Worm (Caenorhabditis elegans) whole organism, mixed stage, embryonic: ENCODE results near the gene C29H12.2.

ENCODE experiments used
- M03D4.4 ChIP-seq: sonication (generic microtip); optimal IDR thresholded peaks from 2 replicates; lab custom pipeline; 2017; ENCODE audit warnings: mild to moderate bottlenecking, missing genetic modification characterization, missing compliant biosample characterization
- blmp-1 ChIP-seq: fragments of 150-350 bp; optimal IDR thresholded peaks from 2 replicates; lab custom pipeline; 2014; ENCODE audit warnings: missing biosample characterization, missing genetic modification characterization
- ceh-39 ChIP-seq: fragments of 150-350 bp; optimal IDR thresholded peaks from 2 replicates; lab custom pipeline; 2014; ENCODE audit warnings: missing biosample characterization, missing genetic modification characterization
- ceh-43 ChIP-seq: fragments of 200-800 bp; sonication (Bioruptor generic); optimal IDR thresholded peaks from 2 replicates; lab custom pipeline; 2018; ENCODE audit warnings: mild to moderate bottlenecking, missing genetic modification characterization, moderate library complexity, missing compliant biosample characterization
- ceh-83 ChIP-seq: fragments of 200-800 bp; sonication (Bioruptor generic); optimal IDR thresholded peaks from 2 replicates; lab custom pipeline; 2018; ENCODE audit warnings: mild to moderate bottlenecking, missing genetic modification characterization, missing compliant biosample characterization
- ces-1 ChIP-seq: fragments of 150-350 bp; optimal IDR thresholded peaks from 2 replicates; lab custom pipeline; 2014; ENCODE audit warnings: missing biosample characterization, missing genetic modification reagents, missing genetic modification characterization
- cnd-1 ChIP-seq: fragments of 200-800 bp; sonication (Bioruptor generic); optimal IDR thresholded peaks from 2 replicates; lab custom pipeline; 2018; ENCODE audit warnings: mild to moderate bottlenecking, missing genetic modification characterization, missing compliant biosample characterization
- drap-1 ChIP-seq: fragments of 200-800 bp; sonication (Bioruptor generic); optimal IDR thresholded peaks from 3 replicates; lab custom pipeline; 2018; ENCODE audit warnings: mild to moderate bottlenecking, missing genetic modification characterization, missing compliant biosample characterization
- elt-1 ChIP-seq: sonication (generic microtip); optimal IDR thresholded peaks from 2 replicates; lab custom pipeline; 2017; ENCODE audit warnings: missing genetic modification characterization, mild to moderate bottlenecking, missing compliant biosample characterization, antibody characterized with exemption, moderate library complexity, borderline replicate concordance; ENCODE audit not compliant: insufficient read depth
- elt-3 ChIP-seq: fragments of 150-350 bp; optimal IDR thresholded peaks from 2 replicates; lab custom pipeline; 2014; ENCODE audit warnings: missing biosample characterization, missing genetic modification characterization
- ham-2 ChIP-seq: fragments of 200-800 bp; sonication (Bioruptor generic); optimal IDR thresholded peaks from 2 replicates; lab custom pipeline; 2018; ENCODE audit warnings: mild to moderate bottlenecking, missing genetic modification characterization, missing compliant biosample characterization
- hlh-1 ChIP-seq: fragments of 150-350 bp; optimal IDR thresholded peaks from 2 replicates; lab custom pipeline; 2014; ENCODE audit warnings: missing biosample characterization, missing genetic modification reagents, missing genetic modification characterization
- lin-13 ChIP-seq: fragments of 150-350 bp; optimal IDR thresholded peaks from 2 replicates; lab custom pipeline; 2014; ENCODE audit warnings: missing biosample characterization, missing genetic modification characterization
- lin-32 ChIP-seq: fragments of 200-800 bp; sonication (Bioruptor generic); optimal IDR thresholded peaks from 2 replicates; lab custom pipeline; 2018; ENCODE audit warnings: mild to moderate bottlenecking, missing genetic modification characterization, missing compliant biosample characterization
- mab-5 ChIP-seq: fragments of 150-350 bp; optimal IDR thresholded peaks from 2 replicates; lab custom pipeline; 2014; ENCODE audit warnings: missing biosample characterization, missing genetic modification characterization
- mep-1 ChIP-seq: fragments of 150-350 bp; optimal IDR thresholded peaks from 2 replicates; lab custom pipeline; 2017; ENCODE audit warnings: missing biosample characterization, missing genetic modification reagents, missing genetic modification characterization, inconsistent platforms
- mls-2 ChIP-seq: sonication (generic microtip); optimal IDR thresholded peaks from 2 replicates; lab custom pipeline; 2016; ENCODE audit warnings: mild to moderate bottlenecking, missing genetic modification characterization, moderate library complexity, missing compliant biosample characterization
- nhr-12 ChIP-seq: fragments of 150-350 bp; optimal IDR thresholded peaks from 2 replicates; lab custom pipeline; 2014; ENCODE audit warnings: missing biosample characterization, missing genetic modification characterization
- nhr-2 ChIP-seq: fragments of 150-350 bp; optimal IDR thresholded peaks from 2 replicates; lab custom pipeline; 2014; ENCODE audit warnings: missing biosample characterization, missing genetic modification characterization
- nhr-237 ChIP-seq: fragments of 150-350 bp; optimal IDR thresholded peaks from 2 replicates; lab custom pipeline; 2014; ENCODE audit warnings: missing biosample characterization, missing genetic modification characterization
- nhr-28 ChIP-seq: fragments of 150-350 bp; optimal IDR thresholded peaks from 2 replicates; lab custom pipeline; 2014; ENCODE audit warnings: missing biosample characterization, missing genetic modification characterization
- nhr-76 ChIP-seq: sonication (generic microtip); optimal IDR thresholded peaks from 2 replicates; lab custom pipeline; 2017; ENCODE audit warnings: missing biosample characterization, missing genetic modification characterization
- pha-4 ChIP-seq: fragments of 150-350 bp; optimal IDR thresholded peaks from 2 replicates; lab custom pipeline; 2018; ENCODE audit warnings: missing biosample characterization, missing genetic modification reagents, missing genetic modification characterization
- sem-2 ChIP-seq: fragments of 200-800 bp; sonication (Bioruptor generic); optimal IDR thresholded peaks from 2 replicates; lab custom pipeline; 2018; ENCODE audit warnings: mild to moderate bottlenecking, missing genetic modification characterization, missing compliant biosample characterization
- snpc-4 ChIP-seq: fragments of 150-350 bp; optimal IDR thresholded peaks from 2 replicates; lab custom pipeline; 2014; ENCODE audit warnings: missing biosample characterization, missing genetic modification characterization
- tbx-8 ChIP-seq: fragments of 200-800 bp; sonication (Bioruptor generic); optimal IDR thresholded peaks from 2 replicates; lab custom pipeline; 2018; ENCODE audit warnings: mild to moderate bottlenecking, missing genetic modification characterization, moderate library complexity, missing compliant biosample characterization
- unc-120 ChIP-seq: sonication (generic microtip); optimal IDR thresholded peaks from 2 replicates; lab custom pipeline; 2017; ENCODE audit warnings: missing genetic modification characterization, missing compliant biosample characterization; ENCODE audit not compliant: poor library complexity, severe bottlenecking
- unc-39 ChIP-seq: fragments of 150-350 bp; optimal IDR thresholded peaks from 2 replicates; lab custom pipeline; 2014; ENCODE audit warnings: missing biosample characterization, missing genetic modification characterization
- unc-62 ChIP-seq: fragments of 150-350 bp; optimal IDR thresholded peaks from 2 replicates; lab custom pipeline; 2014; ENCODE audit warnings: missing biosample characterization, missing genetic modification reagents, missing genetic modification characterization
- zip-8 ChIP-seq: fragments of 150-350 bp; optimal IDR thresholded peaks from 2 replicates; lab custom pipeline; 2014; ENCODE audit warnings: missing biosample characterization, missing genetic modification characterization
- ztf-11 ChIP-seq: fragments of 150-350 bp; optimal IDR thresholded peaks from 2 replicates; lab custom pipeline; 2014; ENCODE audit warnings: missing biosample characterization, missing genetic modification characterization

C29H12.2 gene

DNA sequence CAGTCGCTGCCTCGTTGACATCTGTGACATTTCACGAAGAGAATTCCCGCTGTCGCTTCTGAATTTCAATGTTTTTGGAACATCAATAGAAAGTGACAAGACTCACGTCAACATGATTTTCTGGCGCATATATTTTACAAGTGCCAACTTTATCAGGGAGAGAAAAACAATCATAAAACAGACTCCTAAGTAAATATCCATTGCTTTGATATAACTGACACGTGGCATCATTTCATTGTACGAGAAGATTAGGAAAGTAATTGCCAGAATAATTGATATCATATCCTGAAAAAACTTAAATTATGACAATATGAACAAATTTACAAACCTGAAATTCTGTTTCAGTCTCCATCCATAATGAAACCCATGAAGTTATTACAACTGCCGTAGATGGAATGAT lies 34.5 kb downstream of the C29H12.2 start:
- no peak for TF ChIP-seq elt-3 (tag; lab: Kevin White, UChicago)
- no peak for TF ChIP-seq nhr-76
- TF ChIP-seq zip-8 = no peak
- TF ChIP-seq mls-2 (tag; lab: Kevin White, UChicago) = no peak

- TF ChIP-seq lin-32 (GFP tag; lab: Kevin White, UChicago) (no peak), pha-4 (tag; lab: Kevin White, UChicago) (no peak), elt-1 (tag; lab: Kevin White, UChicago) (no peak), sem-2 (no peak), ces-1 (GFP tag; lab: Kevin White, UChicago) (no peak), ceh-43 (GFP tag; lab: Kevin White, UChicago) (no peak), nhr-28 (tag; lab: Kevin White, UChicago) (no peak), mls-2 (tag; lab: Kevin White, UChicago) (no peak), drap-1 (GFP tag; lab: Kevin White, UChicago) (no peak), unc-120 (tag; lab: Kevin White, UChicago) (no peak), ztf-11 (tag; lab: Kevin White, UChicago) (no peak), ham-2 (GFP tag; lab: Kevin White, UChicago) (no peak), unc-39 (tag; lab: Kevin White, UChicago) (no peak), mab-5 (tag; lab: Kevin White, UChicago) (no peak), mep-1 (tag; lab: Kevin White, UChicago) (no peak), ceh-39 (tag; lab: Kevin White, UChicago) (no peak)
Measured at ce11 chrII:6160994-6161393, 37.4 kb downstream of the C29H12.2 start, which contains the start of gene exp-1. Gene exp-1, minus strand, starts transcription at chrII:6161094.

DNA sequence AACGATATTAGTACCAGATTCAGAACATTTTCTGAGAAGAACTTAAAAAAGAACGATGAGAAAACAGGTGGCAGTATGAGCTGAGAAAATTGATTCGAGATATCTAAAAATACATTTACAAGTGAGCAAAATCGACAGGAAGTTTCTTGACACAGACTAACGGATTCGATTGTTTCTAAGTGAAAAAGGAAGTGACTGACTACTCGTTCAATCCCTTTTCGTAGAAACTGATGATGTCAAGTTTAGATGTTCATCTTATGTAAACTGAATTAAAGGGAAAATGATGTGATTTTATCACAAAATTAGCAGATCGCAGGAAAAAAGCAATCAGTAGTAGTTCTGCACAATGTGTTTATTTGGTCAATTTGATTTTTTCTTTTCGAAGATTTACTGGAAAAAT lies 41.5 kb downstream of the C29H12.2 start:
- no peak for TF ChIP-seq elt-3 (tag; lab: Kevin White, UChicago)
- peak; percentile 55 for TF ChIP-seq ces-1 (GFP tag; lab: Kevin White, UChicago)

ce11 chrII:6168714-6169113 lies 45.1 kb downstream of the C29H12.2 start:
- TF ChIP-seq elt-1 (tag; lab: Kevin White, UChicago) = no peak

- no peak for TF ChIP-seq nhr-12 (tag; lab: Kevin White, UChicago)
- TF ChIP-seq, all 35 proteins: peak for 0
Measured at ce11 chrII:6169156-6169555, 45.5 kb downstream of the C29H12.2 start, which contains the start of gene hst-3.1. Gene hst-3.1, minus strand, starts transcription at chrII:6169256.

DNA sequence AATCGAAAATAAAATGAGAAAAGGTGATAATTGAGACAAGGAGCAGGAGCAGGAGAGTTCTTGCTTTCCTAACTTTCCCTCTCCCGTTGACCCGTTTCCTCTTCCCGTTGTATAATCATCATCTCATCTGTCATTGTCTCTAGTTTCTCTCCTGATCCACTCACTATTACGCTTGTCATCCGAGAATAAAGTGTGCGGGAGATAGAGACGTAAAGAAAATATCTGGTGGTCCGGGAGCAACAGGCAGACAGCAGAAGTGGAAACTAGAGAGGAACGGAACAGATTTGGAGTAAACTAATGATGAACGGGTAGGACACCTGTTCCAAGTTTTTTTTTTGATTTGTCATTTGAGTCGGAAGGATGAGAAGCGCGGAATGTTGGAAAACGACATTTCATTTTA lies 46.6 kb downstream of the C29H12.2 start:
- TF ChIP-seq nhr-237 = no peak
- no peak for TF ChIP-seq nhr-2 (tag; lab: Kevin White, UChicago)
- TF ChIP-seq lin-32 (GFP tag; lab: Kevin White, UChicago) = no peak
- TF ChIP-seq elt-3 (tag; lab: Kevin White, UChicago) = no peak
- peak; percentile 92 for TF ChIP-seq unc-62 (GFP tag; lab: Kevin White, UChicago)
- TF ChIP-seq ceh-43 (GFP tag; lab: Kevin White, UChicago) = no peak
- TF ChIP-seq mab-5 (tag; lab: Kevin White, UChicago) = no peak
- TF ChIP-seq snpc-4 (tag; lab: Kevin White, UChicago) = no peak
- TF ChIP-seq lin-13 (tag; lab: Kevin White, UChicago) = no peak
- TF ChIP-seq nhr-12 (tag; lab: Kevin White, UChicago) = no peak
- no peak for TF ChIP-seq cnd-1 (tag; lab: Kevin White, UChicago)
- TF ChIP-seq mls-2 (tag; lab: Kevin White, UChicago) = no peak
- TF ChIP-seq tbx-8 (GFP tag; lab: Kevin White, UChicago) = no peak
- TF ChIP-seq elt-1 (tag; lab: Kevin White, UChicago) = no peak
- TF ChIP-seq hlh-1 (tag; lab: Kevin White, UChicago) = peak; percentile 95
- no peak for TF ChIP-seq M03D4.4 (tag; lab: Kevin White, UChicago)
- no peak for TF ChIP-seq unc-39 (tag; lab: Kevin White, UChicago)
- no peak for TF ChIP-seq blmp-1
- TF ChIP-seq nhr-76 = no peak
- peak; percentile 86 for TF ChIP-seq unc-120 (tag; lab: Kevin White, UChicago)
- TF ChIP-seq nhr-28 (tag; lab: Kevin White, UChicago) = no peak
- TF ChIP-seq ceh-83 (GFP tag; lab: Kevin White, UChicago) = no peak
- TF ChIP-seq ceh-39 (tag; lab: Kevin White, UChicago) = no peak
